Fruit fly (Drosophila melanogaster) whole organism: Measurements from ENCODE around the gene dpr6.

Experiments
- CG8478 ChIP-seq: fragments of >200 bp; optimal IDR thresholded peaks from 2 replicates; lab custom pipeline; 2018; ENCODE audit warnings: inconsistent platforms
- Dll ChIP-seq: fragments of >200 bp; optimal IDR thresholded peaks from 2 replicates; lab custom pipeline; 2017
- EcR ChIP-seq, 2 experiments: fragments of >200 bp; optimal IDR thresholded peaks; 2 replicates each; lab custom pipeline; 2017; ENCODE audit warnings: missing biosample characterization in 2 of 2, missing genetic modification characterization in 2 of 2, missing genetic modification reagents in 2 of 2
- pan ChIP-seq: fragments of >200 bp; optimal IDR thresholded peaks from 2 replicates; lab custom pipeline; 2017
- psq ChIP-seq: fragments of >200 bp; optimal IDR thresholded peaks from 2 replicates; lab custom pipeline; 2017
- usp ChIP-seq: fragments of >200 bp; optimal IDR thresholded peaks from 2 replicates; lab custom pipeline; 2017; ENCODE audit warnings: missing biosample characterization, missing genetic modification characterization, mixed read lengths

dpr6 gene

DNA sequence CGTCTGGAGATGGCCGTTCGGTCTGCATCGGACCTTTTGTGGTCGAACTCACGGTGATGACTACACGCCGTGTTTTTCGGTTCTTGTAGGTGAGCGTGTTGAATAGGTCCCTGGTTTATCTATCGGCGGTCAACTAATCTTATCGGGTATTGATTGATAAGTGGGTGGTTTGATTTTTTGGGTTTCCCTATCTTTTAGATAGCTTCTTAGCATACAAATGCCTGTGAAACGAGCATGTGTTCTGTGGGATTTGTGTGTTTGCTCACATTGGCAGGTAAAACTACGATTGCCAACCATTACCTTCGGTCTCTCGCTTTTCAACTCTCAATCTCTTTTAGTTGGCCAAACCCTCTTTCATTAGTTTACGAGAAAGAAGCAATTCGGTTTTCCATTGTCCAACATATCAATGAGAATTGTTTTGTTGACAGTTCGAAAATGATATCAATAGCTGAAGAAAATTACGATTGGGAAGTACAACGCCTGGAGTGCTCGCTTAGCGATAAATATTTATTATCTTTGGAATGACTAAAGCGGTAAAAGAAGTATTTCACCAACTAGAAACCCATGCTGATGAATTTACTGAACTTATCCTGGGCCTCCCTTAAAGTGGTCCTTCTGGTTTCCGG lies 117.9 kb downstream of the dpr6 start, which contains the start of gene CG32053:
Gene CG32053 (minus strand): TSS at position 69 of the 626 bp plus-strand sequence.
- no peak for TF ChIP-seq Dll
- no peak for TF ChIP-seq psq (lab: Kevin White, UChicago)
- no peak for TF ChIP-seq CG8478 (lab: Kevin White, UChicago)
- TF ChIP-seq pan (lab: Kevin White, UChicago): no peak
- TF ChIP-seq EcR (GFP tag; optimal IDR thresholded peaks at IDR 0.05; lab: Kevin White, UChicago): no peak
- no peak for TF ChIP-seq usp (GFP tag; lab: Kevin White, UChicago)

DNA sequence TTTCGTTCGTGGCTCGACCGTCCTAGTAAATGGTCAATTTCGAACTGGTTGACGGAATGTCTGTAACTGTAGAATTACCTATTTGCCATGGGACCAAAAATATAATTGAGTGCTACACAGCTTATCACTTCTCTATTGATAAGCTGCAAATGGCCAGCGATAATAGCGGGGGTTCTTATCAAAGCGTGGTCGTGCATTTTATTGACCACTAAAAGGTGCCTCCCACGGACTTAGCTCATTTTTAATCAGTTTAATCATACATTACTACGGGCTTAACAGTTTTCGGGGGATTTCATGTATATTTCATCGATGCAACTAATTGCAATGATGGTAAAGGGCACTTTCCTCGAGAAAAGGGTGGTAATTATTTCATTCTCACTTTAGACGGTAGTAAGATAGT lies 120.3 kb downstream of the dpr6 start, which contains the start of gene CG32054:
Gene CG32054 (minus strand): TSS at position 17 of the 400 bp plus-strand sequence.
- TF ChIP-seq CG8478 (lab: Kevin White, UChicago) (no peak), psq (lab: Kevin White, UChicago) (no peak), EcR (GFP tag; optimal IDR thresholded peaks at IDR 0.05; lab: Kevin White, UChicago) (no peak), Dll (no peak), usp (GFP tag; lab: Kevin White, UChicago) (no peak), pan (lab: Kevin White, UChicago) (no peak)

DNA sequence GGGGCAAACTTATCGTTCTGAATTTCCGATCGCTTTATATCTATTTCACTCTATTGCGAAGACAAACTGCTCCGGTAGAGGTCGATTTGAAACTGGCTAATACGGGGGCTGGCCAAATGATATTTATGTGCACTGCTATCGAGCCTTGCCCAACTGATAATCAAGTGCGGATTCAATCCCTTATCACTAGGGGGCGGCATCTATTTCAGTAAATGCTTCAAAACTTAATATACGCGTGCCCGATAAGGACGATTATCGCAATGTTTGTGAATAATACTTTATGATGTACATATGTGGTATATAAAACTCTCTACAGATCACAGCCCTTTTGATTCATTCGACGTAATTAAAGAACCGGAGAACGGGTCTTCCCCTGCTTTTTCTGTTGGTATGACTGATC lies 123.6 kb downstream of the dpr6 start, which contains the start of gene Srg2:
Gene Srg2 (minus strand): TSS at position 101 of the 400 bp plus-strand sequence.
- no peak for TF ChIP-seq CG8478 (lab: Kevin White, UChicago)
- no peak for TF ChIP-seq usp (GFP tag; lab: Kevin White, UChicago)
- no peak for TF ChIP-seq Dll
- TF ChIP-seq EcR (GFP tag; optimal IDR thresholded peaks at IDR 0.05; lab: Kevin White, UChicago): no peak
- TF ChIP-seq psq (lab: Kevin White, UChicago): no peak
- TF ChIP-seq pan (lab: Kevin White, UChicago): no peak

DNA sequence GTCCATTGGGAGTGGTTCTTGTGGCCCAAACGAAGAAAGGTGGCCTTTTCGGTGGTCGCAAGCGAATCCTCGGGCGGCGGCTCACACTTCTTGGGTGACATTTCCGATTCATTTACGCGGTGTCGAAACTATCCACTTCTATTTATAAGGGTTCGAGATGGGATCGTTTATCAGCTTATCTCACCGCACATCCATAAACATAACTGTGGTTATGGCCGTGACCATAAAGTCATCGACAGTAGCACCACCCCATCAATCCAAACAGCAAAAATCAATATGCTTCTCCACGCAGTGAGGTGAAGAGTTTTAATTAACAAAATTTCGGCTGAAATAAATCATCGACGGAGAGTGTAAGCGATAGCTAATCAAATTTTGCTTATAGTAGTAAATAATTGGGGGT lies 126.3 kb downstream of the dpr6 start, which contains the start of gene CG42826:
Gene CG42826 (minus strand): TSS at position 101 of the 400 bp plus-strand sequence.
- TF ChIP-seq usp (GFP tag; lab: Kevin White, UChicago): no peak
- no peak for TF ChIP-seq EcR (GFP tag; optimal IDR thresholded peaks at IDR 0.05; lab: Kevin White, UChicago)
- TF ChIP-seq Dll: no peak
- TF ChIP-seq CG8478 (lab: Kevin White, UChicago): no peak
- no peak for TF ChIP-seq pan (lab: Kevin White, UChicago)
- TF ChIP-seq psq (lab: Kevin White, UChicago): no peak

DNA sequence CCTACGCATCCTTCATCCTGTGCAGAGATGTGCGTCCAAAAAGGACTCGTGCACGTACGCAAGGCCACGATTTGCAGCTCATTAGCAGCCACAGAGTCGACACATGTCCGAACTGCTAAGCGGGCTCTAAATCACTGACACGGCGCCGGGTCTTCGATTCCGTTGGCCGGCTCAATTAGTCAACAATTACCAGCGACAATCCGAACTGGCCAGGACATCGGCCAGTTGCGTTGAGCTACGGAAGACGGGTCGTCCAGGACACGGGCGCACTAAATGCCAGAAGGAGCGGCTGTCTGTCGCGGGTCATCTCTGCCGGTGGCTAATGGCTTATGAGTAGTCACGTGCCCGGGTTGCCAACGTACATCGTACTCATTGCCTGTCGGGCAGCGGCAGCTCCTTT lies 131.4 kb downstream of the dpr6 start:
- TF ChIP-seq CG8478 (lab: Kevin White, UChicago): no peak

DNA sequence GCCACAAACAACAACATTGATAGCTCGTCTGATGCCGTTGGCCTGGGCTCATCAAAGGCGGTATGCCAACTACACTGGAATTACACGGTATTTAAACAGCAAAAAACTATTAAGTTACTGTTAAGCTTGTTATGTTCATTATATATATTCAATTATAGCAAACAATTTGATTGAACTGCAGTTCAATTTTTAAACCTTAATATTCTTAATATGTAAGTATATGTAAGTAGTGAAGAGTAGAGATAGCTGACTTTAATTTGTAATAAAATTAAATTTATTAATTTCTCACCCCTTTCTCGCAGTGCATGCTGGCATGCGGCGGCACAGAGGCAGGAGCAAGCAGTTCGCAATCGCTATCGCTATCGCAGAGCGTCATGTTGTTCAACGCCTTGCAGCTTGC lies 135.9 kb downstream of the dpr6 start:
- TF ChIP-seq psq (lab: Kevin White, UChicago) (no peak), EcR (GFP tag; optimal IDR thresholded peaks at IDR 0.05; lab: Kevin White, UChicago) (no peak), pan (lab: Kevin White, UChicago) (no peak), usp (GFP tag; lab: Kevin White, UChicago) (no peak), CG8478 (lab: Kevin White, UChicago) (no peak), Dll (no peak)

DNA sequence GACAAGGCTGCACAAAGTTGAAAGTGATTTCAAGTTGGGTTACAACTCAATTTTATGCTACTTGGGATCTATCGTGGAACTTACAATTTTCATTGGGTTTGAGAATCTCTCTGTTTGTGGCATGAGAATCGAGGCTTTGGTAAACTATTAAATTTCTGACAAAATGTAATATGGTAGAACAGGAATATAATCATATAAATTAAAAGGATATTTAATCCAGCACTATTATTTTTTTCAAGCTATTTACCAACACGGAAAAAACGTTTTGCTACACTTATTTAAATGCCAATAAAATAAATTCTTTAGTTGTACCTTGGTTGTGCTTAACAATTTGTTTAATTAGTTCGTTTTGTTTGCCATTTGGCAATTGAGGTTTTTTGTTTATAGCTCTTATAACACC lies 177.1 kb downstream of the dpr6 start, which contains the start of gene CG8072:
Gene CG8072 (plus strand): TSS at position 301 of the 400 bp plus-strand sequence.
- TF ChIP-seq usp (GFP tag; lab: Kevin White, UChicago): no peak
- no peak for TF ChIP-seq Dll
- no peak for TF ChIP-seq CG8478 (lab: Kevin White, UChicago)
- no peak for TF ChIP-seq EcR (GFP tag; optimal IDR thresholded peaks at IDR 0.05; lab: Kevin White, UChicago)
- TF ChIP-seq pan (lab: Kevin White, UChicago): no peak
- no peak for TF ChIP-seq psq (lab: Kevin White, UChicago)

DNA sequence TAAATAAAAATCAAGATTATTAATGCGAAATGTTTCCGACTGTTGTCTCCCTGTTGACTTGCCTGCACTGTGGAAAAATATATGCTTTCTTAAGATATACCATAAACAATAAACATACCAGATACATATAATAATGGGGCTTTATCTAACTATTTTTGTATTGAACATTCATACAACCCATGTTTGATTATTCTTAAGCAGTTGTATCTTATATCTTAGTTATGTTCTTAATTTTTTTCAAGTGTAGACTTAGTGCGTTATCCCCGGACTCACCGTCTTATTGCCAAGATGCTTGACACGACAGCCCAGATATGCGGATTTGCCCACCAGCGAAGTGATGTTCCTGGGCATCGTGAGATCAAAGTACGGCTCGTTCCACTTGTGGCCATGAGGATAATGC lies 181.6 kb downstream of the dpr6 start:
- no peak for TF ChIP-seq Dll
- TF ChIP-seq pan (lab: Kevin White, UChicago): no peak
- no peak for TF ChIP-seq CG8478 (lab: Kevin White, UChicago)
- TF ChIP-seq EcR (GFP tag; optimal IDR thresholded peaks at IDR 0.05; lab: Kevin White, UChicago): no peak
- no peak for TF ChIP-seq psq (lab: Kevin White, UChicago)
- no peak for TF ChIP-seq usp (GFP tag; lab: Kevin White, UChicago)

DNA sequence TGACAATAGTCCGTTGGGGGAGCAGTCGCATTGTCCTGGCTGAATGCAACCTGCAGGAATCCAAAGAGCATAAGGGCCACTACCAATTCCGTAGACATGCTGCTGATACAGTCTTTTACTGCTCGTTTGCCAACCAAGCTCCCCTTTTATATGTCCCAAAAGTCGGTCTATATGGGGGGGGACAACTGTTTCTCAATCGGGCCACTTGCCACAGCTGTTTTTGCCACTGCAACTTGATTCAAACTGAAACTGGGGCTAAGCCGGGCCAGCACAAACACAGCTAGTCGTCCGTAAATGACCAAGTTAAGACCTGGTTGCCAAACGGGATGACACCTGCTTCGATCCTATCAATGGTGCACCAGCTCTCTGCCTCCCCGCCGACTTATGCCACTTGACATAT lies 192.5 kb downstream of the dpr6 start, which contains the start of gene CG6628:
Gene CG6628 (minus strand): TSS at position 101 of the 400 bp plus-strand sequence.
- TF ChIP-seq psq (lab: Kevin White, UChicago): no peak
- TF ChIP-seq usp (GFP tag; lab: Kevin White, UChicago): no peak
- no peak for TF ChIP-seq CG8478 (lab: Kevin White, UChicago)
- TF ChIP-seq EcR (GFP tag; optimal IDR thresholded peaks at IDR 0.05; lab: Kevin White, UChicago): no peak
- no peak for TF ChIP-seq pan (lab: Kevin White, UChicago)
- TF ChIP-seq Dll: no peak

DNA sequence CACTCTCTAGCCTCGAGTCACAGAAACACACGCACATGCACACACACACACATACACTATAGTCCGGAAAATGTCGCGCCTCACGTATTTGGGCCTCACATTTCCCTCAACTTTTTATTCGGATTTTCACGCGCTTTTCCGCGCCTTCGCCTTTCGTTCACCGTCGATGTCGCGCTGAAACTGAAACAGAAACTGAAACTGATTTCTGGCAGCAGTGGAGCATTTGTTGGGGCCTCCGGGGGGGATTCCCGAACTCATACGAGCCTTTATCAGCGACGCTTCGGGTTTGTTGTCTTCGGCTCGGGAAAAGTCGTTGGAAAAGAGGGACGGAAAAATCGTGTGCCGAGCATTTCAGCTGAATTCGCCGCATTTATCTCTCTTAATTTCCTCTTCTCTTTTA lies 211.5 kb downstream of the dpr6 start, which contains the start of gene dpr10:
Gene dpr10 (minus strand): TSS at position 185 of the 400 bp plus-strand sequence.
- TF ChIP-seq psq (lab: Kevin White, UChicago): no peak

DNA sequence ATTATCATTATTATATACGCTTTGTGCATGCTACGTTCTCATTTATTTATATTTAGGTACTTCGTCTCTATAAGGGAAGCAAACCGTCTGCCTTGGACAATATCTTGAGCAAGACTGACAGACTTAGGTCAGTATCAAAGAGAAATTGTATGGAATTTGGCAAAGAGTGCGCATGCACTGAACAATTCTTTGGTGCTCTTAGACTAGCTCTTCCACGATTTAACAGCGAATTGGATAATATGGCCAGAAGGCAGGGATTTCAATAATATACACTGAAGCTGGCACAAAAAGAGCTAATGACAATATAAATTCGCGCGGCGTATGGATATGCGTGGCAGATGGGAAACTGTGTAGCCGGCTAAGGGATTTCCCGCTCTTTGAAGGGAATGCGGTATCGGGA lies 212.4 kb downstream of the dpr6 start:
- no peak for TF ChIP-seq psq (lab: Kevin White, UChicago)
- no peak for TF ChIP-seq pan (lab: Kevin White, UChicago)
- no peak for TF ChIP-seq EcR (GFP tag; optimal IDR thresholded peaks at IDR 0.05; lab: Kevin White, UChicago)
- no peak for TF ChIP-seq usp (GFP tag; lab: Kevin White, UChicago)
- TF ChIP-seq CG8478 (lab: Kevin White, UChicago): no peak
- TF ChIP-seq Dll: no peak
